Worm (Caenorhabditis elegans): ENCODE measurements around the gene fask-1.

DNA sequence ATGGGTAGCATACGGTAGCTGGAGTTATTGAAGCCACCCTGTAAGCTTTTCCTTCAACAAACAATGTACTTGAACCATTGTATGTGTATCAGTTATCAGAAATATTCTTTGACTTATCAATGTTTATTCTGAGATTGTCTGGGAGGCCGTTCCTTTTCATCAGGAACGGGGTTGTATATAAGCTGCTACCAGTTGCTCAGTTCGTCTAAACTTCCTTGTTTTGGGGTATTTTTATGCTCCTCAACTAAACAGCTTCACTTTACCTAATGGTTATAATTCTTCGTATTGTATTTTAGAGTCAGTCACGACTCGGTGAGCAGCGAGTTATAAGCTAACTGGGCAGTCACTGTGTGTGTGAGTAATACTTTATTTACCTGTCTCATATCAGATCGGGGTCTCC lies 14.8 kb upstream of the fask-1 start:
- TF ChIP-seq lin-29 (GFP tag; IDR thresholded peaks at IDR 0.05) (no peak), unc-62 (GFP tag; optimal IDR thresholded peaks at IDR 0.05 in 1 of 2) (peak in 1 of 2 experiments; percentile 91), unc-62 (tag; optimal IDR thresholded peaks at IDR 0.05) (no peak), nhr-6 (tag; optimal IDR thresholded peaks at IDR 0.05) (no peak), dmd-9 (GFP tag; IDR thresholded peaks at IDR 0.05) (no peak), Y105C5A.15 (GFP tag; IDR thresholded peaks at IDR 0.05) (no peak), snpc-4 (tag; optimal IDR thresholded peaks at IDR 0.05) (no peak), php-3 (GFP tag; IDR thresholded peaks at IDR 0.05) (no peak), nhr-76 (tag; optimal IDR thresholded peaks at IDR 0.05) (no peak), ces-1 (GFP tag; optimal IDR thresholded peaks at IDR 0.05) (no peak), lsy-2 (tag; optimal IDR thresholded peaks at IDR 0.05) (no peak), nhr-10 (tag; optimal IDR thresholded peaks at IDR 0.05) (no peak), lim-7 (GFP tag; IDR thresholded peaks at IDR 0.05) (no peak), nhr-42 (GFP tag; IDR thresholded peaks at IDR 0.05) (no peak), ceh-32 (tag; optimal IDR thresholded peaks at IDR 0.05; ENCODE audit: poor library complexity) (no peak)

Data from whole organism, L4 larva.